Worm (Caenorhabditis elegans) whole organism, L3 larva: ENCODE data around the gene spat-3.

Experiments used
- ama-1 ChIP-seq: fragments of 150-350 bp; optimal IDR thresholded peaks from 2 replicates; lab custom pipeline; 2018
- daf-12 ChIP-seq: fragments of 150-350 bp; optimal IDR thresholded peaks from 2 replicates; lab custom pipeline; 2014; ENCODE audit warnings: missing biosample characterization, missing genetic modification reagents, missing genetic modification characterization
- egl-27 ChIP-seq: sonication (generic microtip); optimal IDR thresholded peaks from 4 replicates; lab custom pipeline; 2017; ENCODE audit warnings: missing biosample characterization, missing genetic modification reagents, missing genetic modification characterization
- elt-2 ChIP-seq: sonication (generic microtip); optimal IDR thresholded peaks from 2 replicates; lab custom pipeline; 2016; ENCODE audit warnings: missing genetic modification reagents, mild to moderate bottlenecking, missing genetic modification characterization, missing compliant biosample characterization
- elt-3 ChIP-seq, 3 experiments: fragments of 150-350 bp in 1 of 3; sonication (generic microtip) in 2 of 3; optimal IDR thresholded peaks; 2 replicates in 2 of 3; 4 replicates in 1 of 3; lab custom pipeline; 2014 to 2017; ENCODE audit warnings: missing biosample characterization in 3 of 3, missing genetic modification characterization in 3 of 3
- lin-39 ChIP-seq: fragments of 150-350 bp; optimal IDR thresholded peaks from 2 replicates; lab custom pipeline; 2018; ENCODE audit warnings: missing biosample characterization, missing genetic modification reagents, missing genetic modification characterization
- nhr-11 ChIP-seq: fragments of 150-350 bp; optimal IDR thresholded peaks from 2 replicates; lab custom pipeline; 2014; ENCODE audit warnings: missing biosample characterization, missing genetic modification characterization
- nhr-237 ChIP-seq: fragments of 150-350 bp; optimal IDR thresholded peaks from 2 replicates; lab custom pipeline; 2014; ENCODE audit warnings: missing biosample characterization, missing genetic modification characterization
- pqm-1 ChIP-seq: fragments of 150-350 bp; optimal IDR thresholded peaks from 2 replicates; lab custom pipeline; 2017; ENCODE audit warnings: missing biosample characterization, missing genetic modification characterization, inconsistent platforms
- sea-2 ChIP-seq: fragments of 150-350 bp; sonication (generic microtip); optimal IDR thresholded peaks from 4 replicates; lab custom pipeline; 2014; ENCODE audit warnings: missing biosample characterization, missing genetic modification reagents, missing genetic modification characterization
- skn-1 ChIP-seq: fragments of 150-350 bp; optimal IDR thresholded peaks from 2 replicates; lab custom pipeline; 2014; ENCODE audit warnings: missing biosample characterization, missing genetic modification characterization
- snpc-4 ChIP-seq: fragments of 150-350 bp; optimal IDR thresholded peaks from 2 replicates; lab custom pipeline; 2014; ENCODE audit warnings: missing biosample characterization, missing genetic modification characterization
- unc-62 ChIP-seq: fragments of 150-350 bp; sonication (generic microtip); optimal IDR thresholded peaks from 4 replicates; lab custom pipeline; 2014; ENCODE audit warnings: missing biosample characterization, missing genetic modification reagents, missing genetic modification characterization
- ztf-11 ChIP-seq: fragments of 150-350 bp; optimal IDR thresholded peaks from 2 replicates; lab custom pipeline; 2014; ENCODE audit warnings: missing biosample characterization, missing genetic modification characterization

ce11 chrX:4632088-4632487 lies 26.4 kb upstream of the spat-3 start, which contains the start of gene slcr-46.1:
- TF ChIP-seq ztf-11 (tag; lab: Kevin White, UChicago) (no peak), egl-27 (tag; lab: Kevin White, UChicago) (no peak), daf-12 (no peak), nhr-237 (tag; lab: Kevin White, UChicago) (no peak), pqm-1 (tag; lab: Kevin White, UChicago) (peak; percentile 38), lin-39 (no peak), unc-62 (no peak), nhr-11 (no peak), elt-2 (tag; lab: Kevin White, UChicago) (peak; percentile 56), sea-2 (GFP tag; lab: Kevin White, UChicago) (no peak), skn-1 (tag; lab: Kevin White, UChicago) (no peak), elt-3 (tag; optimal IDR thresholded peaks at IDR 0.05; lab: Kevin White, UChicago) (no peak), snpc-4 (tag; lab: Kevin White, UChicago) (no peak), ama-1 (lab: Kevin White, UChicago) (no peak)
